Fruit fly (Drosophila melanogaster) ovary, adult (tissue): ENCODE data around the gene Tlk.

Experiments
- CG17801 ChIP-seq: fragments of 200-800 bp; optimal IDR thresholded peaks from 2 replicates; lab custom pipeline; 2019; ENCODE audit warnings: missing biosample characterization, mild to moderate bottlenecking, missing genetic modification characterization, moderate library complexity; ENCODE audit not compliant: partially characterized antibody

Gene Tlk

dm6 chrX:3696540-3697206 lies 23.1 kb upstream of the Tlk start:
- no peak for TF ChIP-seq CG17801 (GFP tag; lab: Kevin White, UChicago)

dm6 chrX:3704204-3704660 lies 15.6 kb upstream of the Tlk start:
- peak; percentile 68 for TF ChIP-seq CG17801 (GFP tag; lab: Kevin White, UChicago)

DNA sequence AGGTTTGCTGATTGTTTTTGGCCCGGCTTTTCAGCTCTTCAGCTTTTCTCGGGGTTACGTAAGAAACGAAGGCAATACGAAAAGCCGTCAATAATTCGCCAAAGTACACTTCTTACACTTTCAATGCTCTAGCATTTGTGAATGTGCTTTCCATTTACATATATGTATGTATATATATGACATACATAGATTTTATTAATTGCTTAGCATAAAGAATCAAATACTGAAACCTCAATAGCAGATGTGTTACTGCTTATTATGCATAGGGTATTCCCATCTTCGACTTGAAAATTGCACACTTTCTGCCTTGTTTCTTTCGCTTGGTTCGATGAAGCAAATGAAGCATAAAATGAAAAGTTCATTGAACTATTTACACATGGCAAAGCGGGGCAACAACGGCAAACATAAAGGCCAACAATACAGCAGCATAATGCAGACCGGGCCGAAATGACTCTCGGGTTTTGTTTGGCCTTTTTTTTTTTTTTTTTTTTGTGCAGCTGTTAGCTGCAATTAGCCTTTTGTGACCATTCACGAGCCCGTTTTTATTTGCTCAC lies 9.2 kb upstream of the Tlk start:
- TF ChIP-seq CG17801 (GFP tag; lab: Kevin White, UChicago): no peak

- TF ChIP-seq CG17801 (GFP tag; lab: Kevin White, UChicago): no peak
These were observed 5.8 kb upstream of the Tlk start for dm6 chrX:3714020-3714419.

dm6 chrX:3715616-3716015 lies 4.2 kb upstream of the Tlk start:
- no peak for TF ChIP-seq CG17801 (GFP tag; lab: Kevin White, UChicago)

DNA sequence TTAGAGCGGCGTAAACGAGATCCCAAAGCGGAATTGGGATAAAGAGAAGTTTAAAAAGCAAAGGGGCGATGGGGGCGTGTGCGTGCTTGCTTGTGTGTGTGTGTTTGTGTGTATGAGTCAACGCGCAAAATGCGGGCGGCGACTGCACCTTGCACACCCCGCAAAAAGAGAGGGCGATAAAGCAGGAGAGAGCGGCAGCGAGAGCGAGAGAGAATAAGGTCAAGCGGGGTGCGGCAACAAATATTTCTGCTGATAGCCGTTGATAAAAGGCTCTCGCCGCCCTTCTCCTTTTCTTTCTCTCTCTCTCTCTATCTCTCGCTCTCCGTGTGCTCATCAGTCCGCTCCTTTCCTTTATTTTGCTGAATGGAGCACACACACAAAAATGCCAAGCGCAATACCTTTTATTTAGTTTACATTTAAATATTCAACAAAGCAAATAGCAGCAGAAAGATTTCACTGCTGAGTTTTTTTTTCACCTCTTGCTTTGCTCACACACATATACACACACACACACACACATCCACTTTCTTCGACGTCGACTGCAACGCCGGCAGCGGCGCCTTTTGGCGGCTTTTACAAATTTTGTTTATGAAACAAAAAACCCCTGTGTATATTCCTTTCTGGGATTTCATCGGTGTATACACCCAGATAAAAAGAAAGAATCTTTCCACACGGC lies 1.1 kb upstream of the Tlk start:
- TF ChIP-seq CG17801 (GFP tag; lab: Kevin White, UChicago): no peak

DNA sequence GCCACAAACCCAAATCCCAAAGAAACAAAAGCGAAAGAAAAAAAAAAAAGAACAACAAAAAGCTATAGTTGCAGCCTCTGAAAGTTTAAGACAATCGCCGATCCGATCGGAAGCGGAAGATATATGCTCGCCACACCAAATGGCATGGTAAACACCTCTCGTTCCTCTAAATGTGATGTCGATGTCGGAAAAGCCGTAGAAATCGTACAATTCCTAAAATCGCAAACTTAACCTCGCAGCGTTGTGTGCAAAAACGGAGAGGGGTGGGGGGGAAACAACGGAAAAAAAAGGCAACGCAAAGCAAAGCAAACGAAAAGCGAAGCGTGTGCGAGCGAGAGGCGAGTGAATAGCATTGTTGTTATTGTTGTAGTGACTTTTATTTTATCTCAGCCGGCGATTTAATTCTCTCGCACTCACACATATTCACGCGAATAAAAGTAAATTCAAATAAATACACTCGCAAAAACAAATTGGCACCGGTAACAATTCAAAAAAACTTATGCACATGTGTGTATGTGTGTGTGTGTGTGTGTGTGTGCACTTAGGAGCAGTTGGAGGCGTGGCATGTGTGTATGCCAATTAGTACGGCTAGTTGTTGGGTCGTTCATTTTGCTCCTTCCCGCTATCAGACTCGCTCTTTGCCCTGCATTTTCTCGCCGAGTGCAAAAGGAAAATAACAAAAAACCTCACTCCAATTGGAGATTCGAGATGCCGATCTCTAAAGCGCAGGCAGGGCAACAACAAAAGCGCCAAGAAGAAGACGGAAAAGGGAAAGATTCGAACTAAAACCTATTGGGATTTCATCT lies 572 bp downstream of the Tlk start:
- TF ChIP-seq CG17801 (GFP tag; lab: Kevin White, UChicago): peak; percentile 42

dm6 chrX:3721568-3721967 lies 1.8 kb downstream of the Tlk start:
- TF ChIP-seq CG17801 (GFP tag; lab: Kevin White, UChicago): no peak

- no peak for TF ChIP-seq CG17801 (GFP tag; lab: Kevin White, UChicago)
These were observed 2.4 kb downstream of the Tlk start for dm6 chrX:3722209-3722608.

DNA sequence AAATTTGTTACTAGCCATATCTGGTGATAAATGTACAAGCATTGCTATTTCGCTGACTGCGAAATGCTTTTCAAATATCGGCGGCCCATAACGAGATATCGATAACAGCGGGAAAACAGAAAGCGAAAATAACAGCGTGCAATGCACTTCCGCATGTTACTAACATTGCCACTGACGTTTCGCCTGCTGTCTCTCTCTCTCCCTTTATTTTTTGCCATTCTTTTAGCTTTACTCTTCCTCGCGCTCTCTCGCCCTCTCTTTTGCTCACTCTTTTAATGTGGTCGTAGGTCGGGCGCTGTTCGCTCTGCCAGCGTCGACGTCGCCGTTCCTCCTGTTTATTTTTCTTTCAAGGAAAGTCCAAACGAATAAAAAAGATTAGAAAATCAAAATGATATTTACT lies 3.2 kb downstream of the Tlk start:
- TF ChIP-seq CG17801 (GFP tag; lab: Kevin White, UChicago): peak; percentile 42

DNA sequence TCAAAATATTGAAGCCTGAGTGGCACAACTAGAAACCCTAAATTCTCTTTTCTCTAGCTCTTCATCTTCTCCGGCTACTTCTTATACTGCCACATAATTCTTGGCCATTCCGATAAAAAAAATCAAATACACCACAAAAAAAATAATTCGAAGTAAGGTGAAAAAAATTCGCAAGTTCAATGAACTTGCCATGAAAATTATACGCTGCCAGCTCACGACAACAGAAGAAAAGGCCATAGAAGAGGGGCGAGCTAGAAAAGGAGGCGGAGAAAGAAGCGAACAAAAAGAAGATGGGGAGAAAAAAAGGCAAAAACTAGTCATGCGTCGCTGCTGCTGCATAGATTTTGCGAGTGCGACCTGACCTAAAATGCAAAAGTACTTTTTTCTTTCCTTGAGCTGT lies 5.2 kb downstream of the Tlk start:
- no peak for TF ChIP-seq CG17801 (GFP tag; lab: Kevin White, UChicago)

dm6 chrX:3725916-3726315 lies 6.1 kb downstream of the Tlk start:
- no peak for TF ChIP-seq CG17801 (GFP tag; lab: Kevin White, UChicago)

- TF ChIP-seq CG17801 (GFP tag; lab: Kevin White, UChicago): no peak
These were observed 11.1 kb downstream of the Tlk start for dm6 chrX:3730879-3731278.

DNA sequence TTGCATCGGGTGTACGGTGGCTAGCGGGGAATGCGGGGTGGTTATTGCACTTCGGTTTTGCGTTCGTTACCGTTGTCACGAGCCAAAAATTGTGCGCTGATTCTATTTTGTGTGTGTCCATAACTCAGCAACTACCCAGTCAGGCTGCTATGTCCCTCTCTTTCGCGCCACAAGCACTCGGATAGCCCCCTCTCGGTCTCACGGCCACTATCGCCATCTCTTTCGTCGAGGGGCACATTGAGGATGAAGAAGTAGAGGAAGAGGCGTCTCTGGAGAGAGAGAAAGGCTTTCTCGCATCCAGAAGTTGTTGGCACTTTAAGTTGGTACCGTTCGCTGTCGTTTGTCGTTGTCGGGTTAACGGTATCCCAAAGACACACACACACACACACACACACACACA lies 18.0 kb downstream of the Tlk start:
- no peak for TF ChIP-seq CG17801 (GFP tag; lab: Kevin White, UChicago)
